Fruit fly (Drosophila melanogaster) whole organism: Measurements from ENCODE around the gene Cyp313a1.

Source experiments
- CG8478 ChIP-seq: fragments of >200 bp; optimal IDR thresholded peaks from 2 replicates; lab custom pipeline; 2018; ENCODE audit warnings: inconsistent platforms
- Dll ChIP-seq: fragments of >200 bp; optimal IDR thresholded peaks from 2 replicates; lab custom pipeline; 2017
- EcR ChIP-seq, 2 experiments: fragments of >200 bp; optimal IDR thresholded peaks; 2 replicates each; lab custom pipeline; 2017; ENCODE audit warnings: missing biosample characterization in 2 of 2, missing genetic modification characterization in 2 of 2, missing genetic modification reagents in 2 of 2
- pan ChIP-seq: fragments of >200 bp; optimal IDR thresholded peaks from 2 replicates; lab custom pipeline; 2017
- psq ChIP-seq: fragments of >200 bp; optimal IDR thresholded peaks from 2 replicates; lab custom pipeline; 2017
- usp ChIP-seq: fragments of >200 bp; optimal IDR thresholded peaks from 2 replicates; lab custom pipeline; 2017; ENCODE audit warnings: missing biosample characterization, missing genetic modification characterization, mixed read lengths

Cyp313a1 gene

DNA sequence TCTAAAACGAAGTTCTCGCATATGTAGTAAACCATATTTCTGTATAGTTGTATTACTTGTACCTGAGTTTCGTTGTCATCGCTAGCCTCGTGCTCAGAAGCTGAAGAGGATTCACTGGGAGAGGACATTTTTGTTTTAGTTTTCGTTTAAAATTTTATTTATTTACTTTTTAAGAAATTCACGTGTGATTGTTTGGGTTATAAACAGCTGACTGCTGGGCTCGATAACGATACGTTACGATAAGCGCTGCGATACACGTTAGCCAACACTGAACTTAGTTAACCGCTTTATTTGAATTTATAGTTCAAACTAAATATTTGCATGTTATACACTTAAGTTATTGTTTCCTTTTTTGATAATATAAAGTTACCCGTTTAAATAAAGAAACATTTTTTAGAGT lies 7.4 kb upstream of the Cyp313a1 start, which contains the start of gene CG8461:
Gene CG8461, minus strand, starts transcription at position 218 of the 400 bp plus-strand sequence.
- TF ChIP-seq pan (lab: Kevin White, UChicago) (no peak), usp (no peak), Dll (no peak), EcR (GFP tag; optimal IDR thresholded peaks at IDR 0.05; lab: Kevin White, UChicago) (no peak), psq (no peak), CG8478 (no peak)

- TF ChIP-seq Dll (no peak), pan (lab: Kevin White, UChicago) (no peak), EcR (GFP tag; optimal IDR thresholded peaks at IDR 0.05; lab: Kevin White, UChicago) (no peak), CG8478 (no peak), usp (no peak), psq (no peak)
Observed at dm6 chr3R:14516742-14517141, 4.1 kb upstream of the Cyp313a1 start, which contains the start of gene CG34273. CG34273 (plus strand) TSS chr3R:14517042.

DNA sequence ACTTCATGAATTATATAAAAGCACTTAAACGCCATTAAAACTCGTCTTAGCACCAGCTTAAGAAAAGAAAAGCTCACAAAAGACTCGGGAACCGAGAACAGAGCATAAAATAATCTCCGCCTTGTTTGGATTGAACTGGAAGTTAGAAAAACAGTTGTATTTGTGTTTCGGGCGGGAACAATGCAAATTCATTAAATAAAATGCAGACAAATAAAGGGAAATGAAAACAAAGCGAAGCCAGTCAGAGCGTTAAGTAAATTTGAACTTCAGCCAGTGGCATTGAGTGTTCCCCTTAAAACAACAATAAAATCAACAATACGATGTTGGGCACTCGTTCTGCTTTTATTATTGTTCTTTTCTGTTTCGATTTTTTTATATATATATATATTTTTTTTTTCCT lies 5.8 kb downstream of the Cyp313a1 start:
- TF ChIP-seq Dll (no peak), pan (lab: Kevin White, UChicago) (no peak), EcR (GFP tag; optimal IDR thresholded peaks at IDR 0.05; lab: Kevin White, UChicago) (no peak), psq (no peak), CG8478 (no peak), usp (no peak)

dm6 chr3R:14542038-14542437 lies 21.2 kb downstream of the Cyp313a1 start:
- no peak for TF ChIP-seq Dll
- no peak for TF ChIP-seq pan (lab: Kevin White, UChicago)
- no peak for TF ChIP-seq CG8478
- no peak for TF ChIP-seq usp
- no peak for TF ChIP-seq psq
- TF ChIP-seq EcR (GFP tag; optimal IDR thresholded peaks at IDR 0.05; lab: Kevin White, UChicago): no peak

dm6 chr3R:14548752-14549151 lies 27.9 kb downstream of the Cyp313a1 start:
- TF ChIP-seq pan (lab: Kevin White, UChicago) (no peak), usp (no peak)

dm6 chr3R:14555021-14555420 lies 34.2 kb downstream of the Cyp313a1 start:
- TF ChIP-seq usp (no peak), pan (lab: Kevin White, UChicago) (no peak), Dll (no peak), CG8478 (no peak), psq (no peak), EcR (GFP tag; optimal IDR thresholded peaks at IDR 0.05; lab: Kevin White, UChicago) (no peak)

DNA sequence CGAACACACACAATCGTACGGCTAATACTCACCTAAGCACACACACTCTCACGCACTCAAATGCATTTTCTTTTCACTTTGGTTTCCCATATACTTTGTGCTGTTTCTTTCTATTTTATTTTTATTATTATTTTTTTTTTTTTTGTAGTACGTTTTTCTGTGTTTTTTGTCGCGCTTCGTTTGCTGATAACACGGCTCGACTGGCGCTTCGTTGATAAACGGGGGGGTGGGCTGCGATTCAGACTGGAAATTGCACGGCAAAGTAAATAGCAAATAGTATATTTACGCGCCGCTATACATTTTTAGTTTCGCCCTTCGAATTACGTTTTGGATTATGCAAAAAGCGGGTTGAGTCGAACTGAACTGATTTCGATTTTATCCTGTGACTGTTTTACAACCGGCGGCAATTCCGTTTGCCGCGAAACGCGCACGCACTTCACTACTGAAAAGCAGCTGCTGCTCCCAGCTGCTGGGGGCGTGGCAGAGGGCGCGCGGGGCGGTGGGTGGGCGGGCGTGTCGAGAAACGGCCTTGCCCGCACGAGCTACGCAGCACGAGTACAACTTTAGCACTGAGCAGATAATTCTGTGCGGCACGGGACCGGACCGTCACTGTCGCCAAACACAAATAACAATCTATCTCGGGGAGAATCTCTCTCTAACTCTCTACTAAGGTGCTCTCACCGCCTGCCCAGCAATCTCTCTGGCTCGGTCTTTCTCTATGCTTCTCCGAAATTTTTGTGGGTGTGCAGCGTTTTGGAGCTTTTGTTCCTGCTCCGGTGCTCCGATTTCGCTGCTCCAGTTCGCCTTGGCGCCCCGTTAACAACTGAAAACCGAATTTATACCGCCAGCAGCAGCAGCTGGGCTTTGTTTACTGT lies 36.9 kb downstream of the Cyp313a1 start, which contains the start of gene Pde6:
Gene Pde6, minus strand, starts transcription at position 825 of the 875 bp plus-strand sequence.
- TF ChIP-seq pan (lab: Kevin White, UChicago) (no peak), usp (no peak), EcR (GFP tag; optimal IDR thresholded peaks at IDR 0.05; lab: Kevin White, UChicago) (no peak), Dll (no peak), psq (no peak), CG8478 (no peak)

dm6 chr3R:14558383-14558883 lies 37.6 kb downstream of the Cyp313a1 start:
- TF ChIP-seq EcR (GFP tag; optimal IDR thresholded peaks at IDR 0.05; lab: Kevin White, UChicago) (no peak), psq (no peak), pan (lab: Kevin White, UChicago) (no peak), usp (no peak), CG8478 (no peak), Dll (no peak)

DNA sequence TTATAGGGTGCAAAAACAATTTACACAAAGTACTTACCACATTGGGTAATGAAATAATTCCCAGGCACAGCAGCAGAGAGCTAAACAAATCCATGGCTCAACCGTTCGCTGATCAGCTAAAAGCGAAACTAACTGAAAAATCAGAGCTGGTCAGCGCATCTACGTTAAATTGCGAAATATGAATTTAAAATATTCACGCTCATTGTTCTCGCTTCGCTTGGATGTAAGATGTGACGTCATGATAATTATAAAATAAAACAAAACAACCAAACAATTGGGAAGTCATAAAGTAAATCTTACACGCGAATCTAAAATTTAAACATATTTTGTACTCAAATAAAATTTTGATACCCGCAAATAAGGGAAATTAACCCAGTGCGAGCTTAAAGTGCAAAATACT lies 39.1 kb downstream of the Cyp313a1 start, which contains the start of gene CG14854:
Gene CG14854, minus strand, starts transcription at position 101 of the 400 bp plus-strand sequence.
- TF ChIP-seq CG8478: no peak
- no peak for TF ChIP-seq psq
- TF ChIP-seq EcR (GFP tag; optimal IDR thresholded peaks at IDR 0.05; lab: Kevin White, UChicago): no peak
- TF ChIP-seq pan (lab: Kevin White, UChicago): no peak
- TF ChIP-seq usp: no peak
- no peak for TF ChIP-seq Dll

dm6 chr3R:14560635-14561034 lies 39.8 kb downstream of the Cyp313a1 start, which contains the start of gene Jig:
Jig (plus strand) TSS chr3R:14560935.
- no peak for TF ChIP-seq CG8478
- no peak for TF ChIP-seq Dll
- TF ChIP-seq EcR (GFP tag; optimal IDR thresholded peaks at IDR 0.05; lab: Kevin White, UChicago): no peak

DNA sequence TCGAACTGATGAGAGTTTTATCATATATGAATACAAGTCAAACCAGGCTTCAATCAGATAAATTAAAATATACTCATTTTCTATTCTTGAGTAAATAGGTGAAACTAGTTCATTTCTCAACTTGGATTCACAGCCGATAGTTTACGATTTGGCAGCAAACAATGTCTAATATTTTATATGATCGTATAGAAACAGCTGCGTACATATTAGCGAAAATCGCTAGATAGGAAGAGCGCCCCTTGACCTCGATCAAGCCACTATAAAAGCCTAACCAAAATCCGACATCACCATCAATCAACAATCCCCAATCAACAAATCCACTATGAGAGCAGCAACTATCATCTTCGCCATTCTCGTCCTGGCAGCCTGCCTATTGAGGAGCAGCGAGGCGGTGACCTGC lies 41.2 kb downstream of the Cyp313a1 start, which contains the start of gene CG14851:
Gene CG14851, plus strand, starts transcription at position 301 of the 400 bp plus-strand sequence.
- TF ChIP-seq EcR (GFP tag; optimal IDR thresholded peaks at IDR 0.05; lab: Kevin White, UChicago) (no peak), Dll (no peak), psq (no peak), usp (no peak), pan (lab: Kevin White, UChicago) (no peak), CG8478 (no peak)

dm6 chr3R:14564705-14565064 lies 43.8 kb downstream of the Cyp313a1 start, which contains the start of gene CG8087:
CG8087 (minus strand) TSS chr3R:14564805.
- TF ChIP-seq psq: no peak
- no peak for TF ChIP-seq pan (lab: Kevin White, UChicago)
